Worm (Caenorhabditis elegans): ENCODE results near the gene osg-1.

Gene osg-1

DNA sequence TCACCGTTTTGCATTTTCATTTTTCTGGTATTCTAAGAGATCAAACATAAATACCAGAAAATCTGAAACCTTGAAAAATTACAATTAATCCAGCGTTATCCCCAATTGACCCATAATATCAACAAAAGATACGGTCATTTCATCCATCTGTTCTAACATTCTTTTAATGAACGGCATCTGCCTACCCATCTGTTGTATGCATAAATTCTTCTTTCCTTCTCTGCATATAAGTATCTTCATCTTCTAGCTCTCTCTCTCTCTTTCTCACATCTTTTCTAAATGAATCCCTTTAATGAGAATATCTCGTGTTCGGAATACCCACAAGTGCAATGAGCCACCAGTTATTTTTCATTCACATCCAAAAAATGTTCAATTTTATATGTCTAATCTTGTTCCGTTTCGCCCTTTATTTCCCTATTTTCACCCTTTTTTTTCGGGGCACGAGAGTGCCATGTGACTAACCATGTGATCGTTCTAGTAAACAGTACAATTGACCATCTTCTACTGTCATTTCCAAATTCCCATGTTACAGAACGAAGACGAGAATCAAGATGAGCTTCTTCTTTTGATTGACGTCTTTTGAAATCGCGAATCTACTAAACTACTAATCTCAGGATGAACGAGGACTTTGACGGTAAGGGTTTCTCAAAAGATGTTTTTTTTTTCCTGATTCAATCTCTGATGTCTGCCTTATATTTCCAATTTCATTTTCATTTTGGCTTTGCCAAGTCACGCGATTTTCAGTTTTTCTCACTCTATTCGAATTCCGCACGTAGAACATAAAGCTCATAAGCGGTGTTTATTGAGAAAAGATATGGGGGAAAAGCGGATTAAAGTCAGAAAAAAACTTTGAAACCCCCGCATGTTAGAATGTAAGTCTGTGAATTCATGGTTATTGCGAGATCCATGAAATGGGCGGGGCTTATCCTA is 14.3 kb downstream of the osg-1 start, which contains the start of gene R02F2.1 (continued):
- TF ChIP-seq ama-1 (optimal IDR thresholded peaks at IDR 0.05) (peak; percentile 62), ama-1 (GFP tag; optimal IDR thresholded peaks at IDR 0.05) (no peak), atf-7 (tag; optimal IDR thresholded peaks at IDR 0.05) (no peak), ZK185.1 (tag; optimal IDR thresholded peaks at IDR 0.05; ENCODE audit: poor library complexity, severe bottlenecking) (no peak), tlf-1 (GFP tag; optimal IDR thresholded peaks at IDR 0.05) (peak; percentile 45), let-526 (GFP tag; IDR thresholded peaks at IDR 0.05) (no peak), ceh-91 (GFP tag; IDR thresholded peaks at IDR 0.05) (no peak), nfya-1 (tag; optimal IDR thresholded peaks at IDR 0.05; ENCODE audit: borderline replicate concordance, insufficient read depth) (no peak), tbp1 (GFP tag; optimal IDR thresholded peaks at IDR 0.05) (peak; percentile 25), cebp-2 (GFP tag; IDR thresholded peaks at IDR 0.05) (no peak), gei-17 (GFP tag; optimal IDR thresholded peaks at IDR 0.05) (peak; percentile 30), dpl-1 (GFP tag; optimal IDR thresholded peaks at IDR 0.05) (no peak), egrh-3 (GFP tag; IDR thresholded peaks at IDR 0.05) (no peak), nhr-120 (GFP tag; IDR thresholded peaks at IDR 0.05) (no peak), sptf-2 (GFP tag; optimal IDR thresholded peaks at IDR 0.05) (no peak)

DNA sequence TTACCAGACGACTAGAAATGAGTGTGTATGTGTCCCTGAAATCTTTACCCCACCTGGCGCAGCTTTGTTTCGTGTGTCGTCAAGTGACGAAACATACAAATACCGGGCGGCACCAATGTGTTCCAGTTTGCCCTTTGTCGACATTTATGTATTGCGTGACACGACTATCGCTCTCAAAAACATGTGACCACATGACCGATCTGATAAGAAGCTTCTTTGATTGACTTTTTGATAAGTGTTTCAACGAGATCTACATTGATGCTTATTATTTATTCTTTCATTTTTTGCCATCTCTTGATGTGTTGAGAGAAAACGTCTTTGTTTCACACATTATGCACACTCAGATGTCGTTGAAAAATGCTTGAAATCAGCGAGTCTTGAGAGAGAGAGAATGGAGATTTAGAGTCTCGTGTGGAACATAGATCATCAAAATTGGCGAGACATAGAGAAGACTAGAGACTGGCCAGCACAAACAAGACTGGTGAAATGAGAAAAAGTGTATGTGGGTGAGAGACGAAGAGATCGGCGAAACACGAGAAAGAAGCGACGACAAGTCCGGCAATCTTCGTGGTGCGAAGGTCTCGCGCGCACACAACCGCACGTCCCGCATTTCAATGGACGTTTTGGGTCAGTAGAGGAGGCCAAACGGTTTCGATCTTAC is 15.7 kb downstream of the osg-1 start:
- no peak for TF ChIP-seq dox-1 (GFP tag; IDR thresholded peaks at IDR 0.05)
- peak; percentile 36 for TF ChIP-seq ets-4 (GFP tag; optimal IDR thresholded peaks at IDR 0.05)
- peak; percentile 72 for TF ChIP-seq zfh-2 (GFP tag; conservative IDR thresholded peaks at IDR 0.05)
- TF ChIP-seq B0336.3 (GFP tag; IDR thresholded peaks at IDR 0.05), result peak; percentile 67
- no peak for TF ChIP-seq rpc-1 (optimal IDR thresholded peaks at IDR 0.05)
- no peak for TF ChIP-seq rpc-1 (tag; optimal IDR thresholded peaks at IDR 0.05)
- no peak for TF ChIP-seq Y53F4B.3 (GFP tag; IDR thresholded peaks at IDR 0.05)
- TF ChIP-seq Y95B8A.8 (GFP tag; IDR thresholded peaks at IDR 0.05), result peak; percentile 58
- TF ChIP-seq cebp-1 (GFP tag; IDR thresholded peaks at IDR 0.05), result peak; percentile 46
- peak; percentile 70 for TF ChIP-seq cebp-1 (tag; optimal IDR thresholded peaks at IDR 0.05)
- peak; percentile 30 for TF ChIP-seq chd-7 (tag; optimal IDR thresholded peaks at IDR 0.05)
- TF ChIP-seq repo-1 (tag; optimal IDR thresholded peaks at IDR 0.05), result no peak
- TF ChIP-seq Y53G8AR.9 (GFP tag; conservative IDR thresholded peaks at IDR 0.05), result peak; percentile 59
- TF ChIP-seq snpc-1.1 (tag; optimal IDR thresholded peaks at IDR 0.05; ENCODE audit: insufficient read depth), result no peak
- peak; percentile 10; the same call in 1 of the 2 replicates for TF ChIP-seq nfyb-1 (GFP tag; IDR thresholded peaks at IDR 0.05)
- no peak for TF ChIP-seq egrh-3 (GFP tag; IDR thresholded peaks at IDR 0.05)
- TF ChIP-seq nhr-80 (tag; optimal IDR thresholded peaks at IDR 0.05), result peak; percentile 88
- TF ChIP-seq aptf-3 (GFP tag; IDR thresholded peaks at IDR 0.05), result no peak
- TF ChIP-seq let-607 (tag; optimal IDR thresholded peaks at IDR 0.05), result peak in 1 of 2 experiments; percentile 29
- peak; percentile 33 for TF ChIP-seq attf-5 (GFP tag; optimal IDR thresholded peaks at IDR 0.05)
- TF ChIP-seq C17E4.6 (GFP tag; IDR thresholded peaks at IDR 0.05), result no peak
- 0 out of 2 replicates have a peak, but pooled peaks have one; percentile 19 for TF ChIP-seq attf-3 (GFP tag; conservative IDR thresholded peaks at IDR 0.05)
- peak; percentile 68 for TF ChIP-seq unc-62 (GFP tag; optimal IDR thresholded peaks at IDR 0.05)
- no peak for TF ChIP-seq nhr-90 (tag; optimal IDR thresholded peaks at IDR 0.05)
- TF ChIP-seq mes-4 (tag; optimal IDR thresholded peaks at IDR 0.05), result no peak
- no peak for TF ChIP-seq T07F8.4 (tag; optimal IDR thresholded peaks at IDR 0.05)
- peak; percentile 18 for TF ChIP-seq somi-1 (GFP tag; optimal IDR thresholded peaks at IDR 0.05)
- peak; percentile 9; the same call in 1 of the 2 replicates for TF ChIP-seq lin-26 (GFP tag; IDR thresholded peaks at IDR 0.05)
- TF ChIP-seq B0261.1 (tag; optimal IDR thresholded peaks at IDR 0.05), result no peak
- TF ChIP-seq tbp1 (GFP tag; optimal IDR thresholded peaks at IDR 0.05), result peak; percentile 31
- no peak for TF ChIP-seq athp-1 (tag; optimal IDR thresholded peaks at IDR 0.05)
- peak; percentile 39 for TF ChIP-seq K12H6.12 (tag; optimal IDR thresholded peaks at IDR 0.05)
